Fruit fly (Drosophila melanogaster): ENCODE data around the gene CG44198.
A peak's percentile ranks its signal among the peaks of the same experiment; 100 is the strongest.

CG44198 gene

dm6 chr2L:13083423-13084079 lies 35.4 kb downstream of the CG44198 start (continued):
- TF ChIP-seq CG13287 (GFP tag; IDR thresholded peaks at IDR 0.05; ENCODE audit: partially characterized antibody) (no peak; the same call in 1 of the 2 replicates), trem (tag; optimal IDR thresholded peaks at IDR 0.05) (no peak), Six4 (GFP tag; optimal IDR thresholded peaks at IDR 0.05) (peak; percentile 60), Hr3 (GFP tag; optimal IDR thresholded peaks at IDR 0.05) (peak; percentile 73), amos (GFP tag; IDR thresholded peaks at IDR 0.05; ENCODE audit: partially characterized antibody) (no peak), Mrtf (GFP tag; IDR thresholded peaks at IDR 0.05) (peak; percentile 90), pum (GFP tag; optimal IDR thresholded peaks at IDR 0.05) (peak; percentile 76), tx (GFP tag; optimal IDR thresholded peaks at IDR 0.05) (peak; percentile 88), CG13775 (GFP tag; optimal IDR thresholded peaks at IDR 0.05) (peak; percentile 80), inv (GFP tag; IDR thresholded peaks at IDR 0.05; ENCODE audit: partially characterized antibody) (no peak), cg (GFP tag; optimal IDR thresholded peaks at IDR 0.05) (no peak), CG11093 (GFP tag; IDR thresholded peaks at IDR 0.05) (peak; percentile 75; the same call in 2 of the 3 replicates), jing (GFP tag; optimal IDR thresholded peaks at IDR 0.05) (peak; percentile 53), sima (GFP tag; optimal IDR thresholded peaks at IDR 0.05) (peak; percentile 29), grn (GFP tag; optimal IDR thresholded peaks at IDR 0.05) (no peak), CG7745 (tag; optimal IDR thresholded peaks at IDR 0.05) (no peak), Ets97D (GFP tag; optimal IDR thresholded peaks at IDR 0.05) (peak; percentile 53), CG12744 (GFP tag; optimal IDR thresholded peaks at IDR 0.05) (peak; percentile 87), CG30431 (GFP tag; optimal IDR thresholded peaks at IDR 0.05) (peak; percentile 36), dati (GFP tag; IDR thresholded peaks at IDR 0.05) (peak; percentile 47; the same call in 1 of the 2 replicates), CG9437 (GFP tag; optimal IDR thresholded peaks at IDR 0.05) (peak; percentile 64), CG7357 (GFP tag; IDR thresholded peaks at IDR 0.05) (peak; percentile 81), CG31388 (GFP tag; optimal IDR thresholded peaks at IDR 0.05) (peak; percentile 16), phol (tag; optimal IDR thresholded peaks at IDR 0.05) (no peak), croc (GFP tag; conservative IDR thresholded peaks at IDR 0.05) (peak; percentile 46; the same call in 2 of the 3 replicates), exex (tag; optimal IDR thresholded peaks at IDR 0.05) (peak; percentile 51), bab2 (GFP tag; optimal IDR thresholded peaks at IDR 0.05) (peak; percentile 91), crp (GFP tag; optimal IDR thresholded peaks at IDR 0.05) (peak in 1 of 2 experiments; percentile 14), Atf3 (GFP tag; optimal IDR thresholded peaks at IDR 0.05) (peak; percentile 82), chn (GFP tag; optimal IDR thresholded peaks at IDR 0.05) (peak; percentile 82), org-1 (GFP tag; optimal IDR thresholded peaks at IDR 0.05) (peak; percentile 83), Pdp1 (GFP tag; optimal IDR thresholded peaks at IDR 0.05) (peak; percentile 88 to 90), repo (GFP tag; optimal IDR thresholded peaks at IDR 0.05) (peak; percentile 65), toy (GFP tag; IDR thresholded peaks at IDR 0.05) (peak; percentile 82), CG6791 (GFP tag; IDR thresholded peaks at IDR 0.05; ENCODE audit: partially characterized antibody) (no peak), Hmr (GFP tag; optimal IDR thresholded peaks at IDR 0.05) (peak; percentile 95), pita (GFP tag; optimal IDR thresholded peaks at IDR 0.05) (no peak), CG12104 (GFP tag; optimal IDR thresholded peaks at IDR 0.05) (peak; percentile 76), zen (tag; optimal IDR thresholded peaks at IDR 0.05) (no peak), Fer3 (tag; optimal IDR thresholded peaks at IDR 0.05) (peak; percentile 90), CG14050 (GFP tag; IDR thresholded peaks at IDR 0.05) (peak; percentile 80), Sox102F (GFP tag; optimal IDR thresholded peaks at IDR 0.05) (peak; percentile 77), CG10565 (GFP tag; optimal IDR thresholded peaks at IDR 0.05) (no peak), bbx (GFP tag; IDR thresholded peaks at IDR 0.05; ENCODE audit: partially characterized antibody) (no peak), CG10274 (GFP tag; optimal IDR thresholded peaks at IDR 0.05) (peak; percentile 61), mirr (GFP tag; optimal IDR thresholded peaks at IDR 0.05) (peak; percentile 78), HLHmδ (GFP tag; optimal IDR thresholded peaks at IDR 0.05) (no peak), lilli (GFP tag; optimal IDR thresholded peaks at IDR 0.05) (peak; percentile 94), Deaf1 (tag; optimal IDR thresholded peaks at IDR 0.05) (peak; percentile 65)
